ENCODE assay signal across 5 worm cellular contexts in genomic region chrIII:13694048-13694447, ce11.
TF ChIP-seq lines count a peak whose summit lies in the region.

No protein-coding gene starts in this region.

TF ChIP-seq in whole organism, L1 larva, 84 proteins besides CTCF, POLR2A, EP300 and RAD21 (continued from another document and continues in another):
- no peak for TF ChIP-seq efl-3 (GFP tag; optimal IDR thresholded peaks at IDR 0.05; lab: Kevin White, UChicago)
- TF ChIP-seq sup-37 (GFP tag; optimal IDR thresholded peaks at IDR 0.05; lab: Kevin White, UChicago): no peak
- no peak for TF ChIP-seq unc-130 (tag; optimal IDR thresholded peaks at IDR 0.05; lab: Kevin White, UChicago)
- no peak for TF ChIP-seq pqm-1 (tag; optimal IDR thresholded peaks at IDR 0.05; lab: Kevin White, UChicago)
- peak in 2 of 3 experiments; percentile 13 to 19 for TF ChIP-seq ceh-82 (tag; optimal IDR thresholded peaks at IDR 0.05; lab: Kevin White, UChicago)
- TF ChIP-seq jun-1 (tag; optimal IDR thresholded peaks at IDR 0.05; lab: Kevin White, UChicago): peak; percentile 14
- no peak for TF ChIP-seq ceh-88 (GFP tag; IDR thresholded peaks at IDR 0.05; lab: Robert Waterston, UW)
- peak in 2 of 6 experiments; percentile 34 to 53 for TF ChIP-seq elt-3 (tag; optimal IDR thresholded peaks at IDR 0.05; lab: Kevin White, UChicago)
- TF ChIP-seq nhr-90 (tag; optimal IDR thresholded peaks at IDR 0.05; lab: Kevin White, UChicago; ENCODE audit: poor library complexity): peak; percentile 42
- no peak for TF ChIP-seq dsc-1 (tag; optimal IDR thresholded peaks at IDR 0.05; lab: Kevin White, UChicago)
- no peak for TF ChIP-seq F16B12.6 (tag; optimal IDR thresholded peaks at IDR 0.05; lab: Kevin White, UChicago)
- peak; percentile 32 for TF ChIP-seq tbx-2 (tag; optimal IDR thresholded peaks at IDR 0.05; lab: Kevin White, UChicago)
- no peak for TF ChIP-seq xbp-1 (tag; optimal IDR thresholded peaks at IDR 0.05; lab: Kevin White, UChicago)
- TF ChIP-seq nhr-28 (tag; optimal IDR thresholded peaks at IDR 0.05; lab: Kevin White, UChicago): no peak
- TF ChIP-seq blmp-1 (tag; optimal IDR thresholded peaks at IDR 0.05; lab: Kevin White, UChicago): peak; percentile 70
- TF ChIP-seq egl-27 (tag; optimal IDR thresholded peaks at IDR 0.05; lab: Kevin White, UChicago): no peak
- TF ChIP-seq fkh-4 (tag; optimal IDR thresholded peaks at IDR 0.05; lab: Kevin White, UChicago; ENCODE audit: borderline replicate concordance): no peak
- no peak for TF ChIP-seq fkh-8 (tag; optimal IDR thresholded peaks at IDR 0.05; lab: Kevin White, UChicago)
- TF ChIP-seq lin-13 (GFP tag; optimal IDR thresholded peaks at IDR 0.05; lab: Kevin White, UChicago): no peak
- TF ChIP-seq nhr-71 (tag; optimal IDR thresholded peaks at IDR 0.05; lab: Kevin White, UChicago): peak; percentile 59
- no peak for TF ChIP-seq pax-3 (tag; optimal IDR thresholded peaks at IDR 0.05; lab: Kevin White, UChicago)
- TF ChIP-seq vab-15 (tag; optimal IDR thresholded peaks at IDR 0.05; lab: Kevin White, UChicago): no peak
- TF ChIP-seq lir-3 (tag; optimal IDR thresholded peaks at IDR 0.05; lab: Kevin White, UChicago; ENCODE audit: poor library complexity): no peak
- no peak for TF ChIP-seq pag-3 (tag; optimal IDR thresholded peaks at IDR 0.05; lab: Kevin White, UChicago; ENCODE audit: borderline replicate concordance, insufficient read depth)
- no peak for TF ChIP-seq zag-1 (tag; optimal IDR thresholded peaks at IDR 0.05; lab: Kevin White, UChicago)
- TF ChIP-seq nhr-47 (tag; optimal IDR thresholded peaks at IDR 0.05; lab: Kevin White, UChicago): peak; percentile 17

TF ChIP-seq in whole organism, L2 larva, 48 proteins besides CTCF, POLR2A, EP300 and RAD21 (continued from another document):
- peak; percentile 35 for TF ChIP-seq sma-9 (GFP tag; optimal IDR thresholded peaks at IDR 0.05; lab: Kevin White, UChicago)
- TF ChIP-seq sma-9 (tag; optimal IDR thresholded peaks at IDR 0.05; lab: Kevin White, UChicago): no peak
- no peak for TF ChIP-seq mdl-1 (tag; optimal IDR thresholded peaks at IDR 0.05; lab: Kevin White, UChicago)
- TF ChIP-seq aly-2 (tag; optimal IDR thresholded peaks at IDR 0.05; lab: Kevin White, UChicago): no peak
- no peak for TF ChIP-seq nhr-6 (tag; optimal IDR thresholded peaks at IDR 0.05; lab: Kevin White, UChicago)
- TF ChIP-seq nhr-25 (tag; optimal IDR thresholded peaks at IDR 0.05; lab: Kevin White, UChicago): peak; percentile 55
- TF ChIP-seq crh-2 (tag; optimal IDR thresholded peaks at IDR 0.05; lab: Kevin White, UChicago): peak; percentile 47
- peak; percentile 33 for TF ChIP-seq sma-3 (GFP tag; optimal IDR thresholded peaks at IDR 0.05; lab: Kevin White, UChicago)
- peak; percentile 49 for TF ChIP-seq gmeb-1 (tag; optimal IDR thresholded peaks at IDR 0.05; lab: Kevin White, UChicago)
TF ChIP-seq in whole organism, L2 larva: peak in this region for 12.

TF ChIP-seq in whole organism, L3 larva, 47 proteins besides CTCF, POLR2A, EP300 and RAD21 (continued from another document):
- TF ChIP-seq pha-4 (tag; optimal IDR thresholded peaks at IDR 0.05; lab: Kevin White, UChicago) (peak; percentile 96), mml-1 (tag; optimal IDR thresholded peaks at IDR 0.05; lab: Kevin White, UChicago) (no peak), nhr-43 (tag; optimal IDR thresholded peaks at IDR 0.05; lab: Kevin White, UChicago; ENCODE audit: poor library complexity, severe bottlenecking) (peak; percentile 9)

TF ChIP-seq in whole organism, L4 larva, 104 proteins besides CTCF, POLR2A, EP300 and RAD21 (continued from another document and continues in another):
- peak; percentile 12 for TF ChIP-seq ama-1 (optimal IDR thresholded peaks at IDR 0.05; lab: Kevin White, UChicago)
- TF ChIP-seq mep-1 (tag; optimal IDR thresholded peaks at IDR 0.05; lab: Kevin White, UChicago): peak; percentile 47
- TF ChIP-seq nhr-102 (tag; optimal IDR thresholded peaks at IDR 0.05; lab: Kevin White, UChicago): peak; percentile 28
- TF ChIP-seq attf-4 (tag; optimal IDR thresholded peaks at IDR 0.05; lab: Kevin White, UChicago): no peak
- TF ChIP-seq snpc-1.2 (GFP tag; IDR thresholded peaks at IDR 0.05; lab: Robert Waterston, UW): no peak
- TF ChIP-seq nhr-76 (tag; optimal IDR thresholded peaks at IDR 0.05; lab: Kevin White, UChicago): no peak
- TF ChIP-seq zip-11 (GFP tag; IDR thresholded peaks at IDR 0.05; lab: Robert Waterston, UW): no peak
- peak; percentile 55 for TF ChIP-seq mes-2 (tag; optimal IDR thresholded peaks at IDR 0.05; lab: Kevin White, UChicago; ENCODE audit: poor library complexity, severe bottlenecking)
- 0 out of 2 replicates have a peak, but pooled peaks have one; percentile 52 for TF ChIP-seq tra-1 (GFP tag; IDR thresholded peaks at IDR 0.05; lab: Robert Waterston, UW)
- TF ChIP-seq nhr-111 (GFP tag; optimal IDR thresholded peaks at IDR 0.05; lab: Kevin White, UChicago): no peak
- peak in 1 of 2 experiments; percentile 54 for TF ChIP-seq lsy-2 (tag; optimal IDR thresholded peaks at IDR 0.05; lab: Kevin White, UChicago)
- TF ChIP-seq zag-1 (tag; optimal IDR thresholded peaks at IDR 0.05; lab: Kevin White, UChicago): no peak
- no peak for TF ChIP-seq F10B5.3 (tag; optimal IDR thresholded peaks at IDR 0.05; lab: Kevin White, UChicago)
- TF ChIP-seq ceh-44 (GFP tag; IDR thresholded peaks at IDR 0.05; lab: Robert Waterston, UW): no peak
- no peak for TF ChIP-seq daf-16 (GFP tag; optimal IDR thresholded peaks at IDR 0.05; lab: Kevin White, UChicago)
- peak; percentile 92 for TF ChIP-seq daf-16 (tag; optimal IDR thresholded peaks at IDR 0.05; lab: Kevin White, UChicago)
- TF ChIP-seq nhr-48 (tag; optimal IDR thresholded peaks at IDR 0.05; lab: Kevin White, UChicago): peak; percentile 60
- TF ChIP-seq madf-5 (GFP tag; IDR thresholded peaks at IDR 0.05; lab: Robert Waterston, UW): no peak; a peak in 1 of 4 replicates
- TF ChIP-seq pqm-1 (tag; optimal IDR thresholded peaks at IDR 0.05; lab: Kevin White, UChicago): peak; percentile 48
- no peak for TF ChIP-seq snpc-4 (tag; optimal IDR thresholded peaks at IDR 0.05; lab: Kevin White, UChicago)
- peak; percentile 15 for TF ChIP-seq rbr-2 (tag; optimal IDR thresholded peaks at IDR 0.05; lab: Kevin White, UChicago)
- TF ChIP-seq unc-62 (GFP tag; optimal IDR thresholded peaks at IDR 0.05 in 1 of 2; lab: Kevin White, UChicago): no peak
- TF ChIP-seq unc-62 (tag; optimal IDR thresholded peaks at IDR 0.05; lab: Kevin White, UChicago): no peak
- peak; percentile 66 for TF ChIP-seq lin-13 (GFP tag; optimal IDR thresholded peaks at IDR 0.05; lab: Kevin White, UChicago)
- no peak for TF ChIP-seq Y48G9A.11 (GFP tag; IDR thresholded peaks at IDR 0.05; lab: Robert Waterston, UW)
- no peak for TF ChIP-seq dmd-8 (GFP tag; IDR thresholded peaks at IDR 0.05; lab: Robert Waterston, UW)
- TF ChIP-seq zip-2 (tag; optimal IDR thresholded peaks at IDR 0.05; lab: Kevin White, UChicago): no peak
- TF ChIP-seq unc-130 (GFP tag; optimal IDR thresholded peaks at IDR 0.05; lab: Kevin White, UChicago): peak; percentile 20
- peak; percentile 40 for TF ChIP-seq aha-1 (tag; lab: Kevin White, UChicago)
- peak; percentile 95 for TF ChIP-seq dve-1 (tag; optimal IDR thresholded peaks at IDR 0.05; lab: Kevin White, UChicago; ENCODE audit: insufficient read depth)
- peak; percentile 75 for TF ChIP-seq nhr-28 (tag; optimal IDR thresholded peaks at IDR 0.05; lab: Kevin White, UChicago)
- peak; percentile 75 for TF ChIP-seq mdt-29 (GFP tag; IDR thresholded peaks at IDR 0.05; lab: Robert Waterston, UW)
- TF ChIP-seq spr-1 (tag; optimal IDR thresholded peaks at IDR 0.05; lab: Kevin White, UChicago): peak; percentile 37
- no peak for TF ChIP-seq daf-19 (GFP tag; conservative IDR thresholded peaks at IDR 0.05; lab: Robert Waterston, UW)
- TF ChIP-seq ztf-7 (tag; optimal IDR thresholded peaks at IDR 0.05; lab: Kevin White, UChicago): no peak
- peak; percentile 82 for TF ChIP-seq nhr-77 (tag; optimal IDR thresholded peaks at IDR 0.05; lab: Kevin White, UChicago)
- no peak for TF ChIP-seq mxl-2 (GFP tag; conservative IDR thresholded peaks at IDR 0.05; lab: Robert Waterston, UW)
- peak; percentile 61 for TF ChIP-seq nhr-6 (tag; optimal IDR thresholded peaks at IDR 0.05; lab: Kevin White, UChicago)
- TF ChIP-seq hif-1 (tag; optimal IDR thresholded peaks at IDR 0.05; lab: Kevin White, UChicago): peak in 1 of 2 experiments; percentile 9
- TF ChIP-seq ceh-20 (GFP tag; IDR thresholded peaks at IDR 0.05; lab: Robert Waterston, UW): 0 out of 2 replicates have a peak, but pooled peaks have one; percentile 18
- no peak for TF ChIP-seq duxl-1 (tag; optimal IDR thresholded peaks at IDR 0.05; lab: Kevin White, UChicago; ENCODE audit: poor library complexity)
- no peak for TF ChIP-seq sdz-12 (GFP tag; optimal IDR thresholded peaks at IDR 0.05; lab: Kevin White, UChicago)
- TF ChIP-seq dmd-9 (GFP tag; IDR thresholded peaks at IDR 0.05; lab: Robert Waterston, UW): no peak
- TF ChIP-seq mdl-1 (tag; optimal IDR thresholded peaks at IDR 0.05; lab: Kevin White, UChicago): peak in 1 of 2 experiments; percentile 76
- TF ChIP-seq madf-9 (GFP tag; conservative IDR thresholded peaks at IDR 0.05; lab: Robert Waterston, UW): no peak
- no peak for TF ChIP-seq ceh-82 (tag; optimal IDR thresholded peaks at IDR 0.05; lab: Kevin White, UChicago)
- TF ChIP-seq egl-43 (GFP tag; IDR thresholded peaks at IDR 0.05; lab: Robert Waterston, UW): no peak
- peak; percentile 83 for TF ChIP-seq hlh-30 (tag; optimal IDR thresholded peaks at IDR 0.05; lab: Kevin White, UChicago; ENCODE audit: insufficient read depth)

TF ChIP-seq in whole organism, young adult, 124 proteins besides CTCF, POLR2A, EP300 and RAD21 (continued from another document):
- peak; percentile 43; the same call in 1 of the 2 replicates for TF ChIP-seq B0336.3 (GFP tag; IDR thresholded peaks at IDR 0.05; lab: Robert Waterston, UW)
- peak; percentile 55 for TF ChIP-seq ZK185.1 (tag; optimal IDR thresholded peaks at IDR 0.05; lab: Kevin White, UChicago; ENCODE audit: poor library complexity, severe bottlenecking)
- TF ChIP-seq attf-3 (GFP tag; conservative IDR thresholded peaks at IDR 0.05; lab: Robert Waterston, UW): no peak
- no peak for TF ChIP-seq C06A6.2 (GFP tag; conservative IDR thresholded peaks at IDR 0.05; lab: Robert Waterston, UW)
- no peak for TF ChIP-seq K12H6.12 (tag; optimal IDR thresholded peaks at IDR 0.05; lab: Kevin White, UChicago)
- no peak for TF ChIP-seq T26A5.8 (tag; optimal IDR thresholded peaks at IDR 0.05; lab: Kevin White, UChicago)
- peak; percentile 31 for TF ChIP-seq hrde-1 (tag; optimal IDR thresholded peaks at IDR 0.05; lab: Kevin White, UChicago; ENCODE audit: borderline replicate concordance)
- TF ChIP-seq mes-4 (tag; optimal IDR thresholded peaks at IDR 0.05; lab: Kevin White, UChicago): no peak
- TF ChIP-seq let-607 (tag; optimal IDR thresholded peaks at IDR 0.05; lab: Kevin White, UChicago): peak; percentile 57 to 58
- no peak for TF ChIP-seq somi-1 (GFP tag; optimal IDR thresholded peaks at IDR 0.05; lab: Kevin White, UChicago)
- TF ChIP-seq ztf-3 (GFP tag; optimal IDR thresholded peaks at IDR 0.05; lab: Kevin White, UChicago): peak; percentile 20
- TF ChIP-seq dpff-1 (tag; optimal IDR thresholded peaks at IDR 0.05; lab: Kevin White, UChicago): no peak
- TF ChIP-seq lin-35 (GFP tag; optimal IDR thresholded peaks at IDR 0.05; lab: Kevin White, UChicago): peak in 1 of 3 experiments; percentile 18
- TF ChIP-seq snpc-4 (GFP tag; optimal IDR thresholded peaks at IDR 0.05; lab: Kevin White, UChicago): no peak
- TF ChIP-seq snpc-4 (tag; optimal IDR thresholded peaks at IDR 0.05; lab: Kevin White, UChicago): peak in 1 of 4 experiments; percentile 30
- TF ChIP-seq zim-3 (tag; optimal IDR thresholded peaks at IDR 0.05; lab: Kevin White, UChicago): peak; percentile 69
- peak; percentile 43 for TF ChIP-seq chd-7 (tag; optimal IDR thresholded peaks at IDR 0.05; lab: Kevin White, UChicago)
- TF ChIP-seq tlf-1 (GFP tag; optimal IDR thresholded peaks at IDR 0.05; lab: Kevin White, UChicago): no peak
- TF ChIP-seq ztf-18 (tag; optimal IDR thresholded peaks at IDR 0.05; lab: Kevin White, UChicago): no peak
- peak; percentile 47; the same call in 1 of the 2 replicates for TF ChIP-seq nfyb-1 (GFP tag; IDR thresholded peaks at IDR 0.05; lab: Robert Waterston, UW)
- 0 out of 2 replicates have a peak, but pooled peaks have one; percentile 44 for TF ChIP-seq K11D2.4 (GFP tag; IDR thresholded peaks at IDR 0.05; lab: Robert Waterston, UW)
- peak; percentile 63; the same call in 1 of the 2 replicates for TF ChIP-seq hmg-1.2 (GFP tag; IDR thresholded peaks at IDR 0.05; lab: Robert Waterston, UW)
- TF ChIP-seq xnd-1 (tag; optimal IDR thresholded peaks at IDR 0.05; lab: Kevin White, UChicago): no peak
- peak; percentile 83 for TF ChIP-seq attf-5 (GFP tag; optimal IDR thresholded peaks at IDR 0.05; lab: Kevin White, UChicago)
- peak; percentile 45 for TF ChIP-seq repo-1 (tag; optimal IDR thresholded peaks at IDR 0.05; lab: Kevin White, UChicago)
- TF ChIP-seq rec-8 (tag; optimal IDR thresholded peaks at IDR 0.05; lab: Kevin White, UChicago): no peak
- TF ChIP-seq tbp1 (GFP tag; optimal IDR thresholded peaks at IDR 0.05; lab: Kevin White, UChicago): peak; percentile 47
- TF ChIP-seq snpc-1.1 (tag; optimal IDR thresholded peaks at IDR 0.05; lab: Kevin White, UChicago; ENCODE audit: insufficient read depth): no peak
- TF ChIP-seq ztf-26 (tag; optimal IDR thresholded peaks at IDR 0.05; lab: Kevin White, UChicago): peak; percentile 54
- no peak for TF ChIP-seq nfya-1 (tag; optimal IDR thresholded peaks at IDR 0.05; lab: Kevin White, UChicago; ENCODE audit: borderline replicate concordance, insufficient read depth)
- no peak for TF ChIP-seq ccch-3 (GFP tag; optimal IDR thresholded peaks at IDR 0.05; lab: Kevin White, UChicago)
- no peak for TF ChIP-seq F52B5.7 (tag; optimal IDR thresholded peaks at IDR 0.05; lab: Kevin White, UChicago)
- no peak for TF ChIP-seq D2030.7 (GFP tag; IDR thresholded peaks at IDR 0.05; lab: Robert Waterston, UW)
- TF ChIP-seq ceh-100 (GFP tag; IDR thresholded peaks at IDR 0.05; lab: Robert Waterston, UW): peak; percentile 90
- TF ChIP-seq zfh-2 (GFP tag; conservative IDR thresholded peaks at IDR 0.05; lab: Robert Waterston, UW): no peak
- TF ChIP-seq madf-10 (tag; optimal IDR thresholded peaks at IDR 0.05; lab: Kevin White, UChicago): peak; percentile 57
- no peak for TF ChIP-seq nhr-27 (tag; optimal IDR thresholded peaks at IDR 0.05; lab: Kevin White, UChicago)
- TF ChIP-seq atf-7 (tag; optimal IDR thresholded peaks at IDR 0.05; lab: Kevin White, UChicago): peak; percentile 47
- no peak for TF ChIP-seq Y79H2A.3 (GFP tag; conservative IDR thresholded peaks at IDR 0.05; lab: Robert Waterston, UW)
- no peak for TF ChIP-seq lsy-27 (tag; optimal IDR thresholded peaks at IDR 0.05; lab: Kevin White, UChicago; ENCODE audit: borderline replicate concordance, insufficient read depth)
- TF ChIP-seq madf-6 (GFP tag; IDR thresholded peaks at IDR 0.05; lab: Robert Waterston, UW): no peak
- TF ChIP-seq lin-54 (GFP tag; optimal IDR thresholded peaks at IDR 0.05; lab: Kevin White, UChicago): peak; percentile 25
- TF ChIP-seq unc-130 (GFP tag; optimal IDR thresholded peaks at IDR 0.05; lab: Kevin White, UChicago): no peak
- TF ChIP-seq Y95B8A.8 (GFP tag; IDR thresholded peaks at IDR 0.05; lab: Robert Waterston, UW): no peak
- TF ChIP-seq dox-1 (GFP tag; IDR thresholded peaks at IDR 0.05; lab: Robert Waterston, UW): peak; percentile 54
